Fruit fly (Drosophila melanogaster) whole organism, embryonic: ENCODE results near the gene Alp5.
A peak's percentile ranks its signal among the peaks of the same experiment; 100 is the strongest.

Experiments used
- Atf3 ChIP-seq: fragments of 200-800 bp; sonication (Bioruptor generic); optimal IDR thresholded peaks from 3 replicates; lab custom pipeline; 2016; ENCODE audit warnings: missing biosample characterization, missing genetic modification characterization
- B-H1 ChIP-seq: fragments of 200-800 bp; sonication (Bioruptor generic); IDR thresholded peaks from 3 replicates; pipeline ENCODE4 v1.3.6; 2022; ENCODE audit warnings: missing biosample characterization, missing genetic modification characterization
- CG10959 ChIP-seq: fragments of 200-800 bp; sonication (Bioruptor generic); IDR thresholded peaks from 2 replicates; pipeline ENCODE4 v1.3.6; 2022; ENCODE audit warnings: missing biosample characterization, missing genetic modification characterization
- CG1233 ChIP-seq: fragments of 200-800 bp; sonication (Bioruptor generic); optimal IDR thresholded peaks from 4 replicates; lab custom pipeline; 2018; ENCODE audit warnings: missing biosample characterization, mild to moderate bottlenecking, missing genetic modification characterization
- CG13424 ChIP-seq: fragments of 200-800 bp; sonication (Bioruptor generic); optimal IDR thresholded peaks from 2 replicates; lab custom pipeline; 2019; ENCODE audit warnings: missing biosample characterization, mild to moderate bottlenecking, missing genetic modification characterization, moderate library complexity
- CG13894 ChIP-seq: fragments of 200-800 bp; sonication (Bioruptor generic); optimal IDR thresholded peaks from 3 replicates; lab custom pipeline; 2018; ENCODE audit warnings: missing biosample characterization, mild to moderate bottlenecking, missing genetic modification characterization, moderate library complexity
- CG14014 ChIP-seq: fragments of 200-800 bp; sonication (Bioruptor generic); IDR thresholded peaks from 2 replicates; pipeline ENCODE4 v1.3.6; 2022; ENCODE audit warnings: missing biosample characterization, missing genetic modification characterization
- CG16813 ChIP-seq: fragments of 200-800 bp; sonication (Bioruptor generic); IDR thresholded peaks from 3 replicates; pipeline ENCODE4 v1.3.6; 2022; ENCODE audit warnings: missing biosample characterization, missing genetic modification characterization; ENCODE audit not compliant: partially characterized antibody
- CG17612 ChIP-seq: fragments of 200-800 bp; sonication (Bioruptor generic); IDR thresholded peaks from 2 replicates; pipeline ENCODE4 v1.3.6; 2022; ENCODE audit warnings: missing biosample characterization, missing genetic modification characterization
- CG30431 ChIP-seq: fragments of 200-800 bp; sonication (Bioruptor generic); optimal IDR thresholded peaks from 2 replicates; lab custom pipeline; 2017; ENCODE audit warnings: missing biosample characterization, missing genetic modification characterization
- CG3281 ChIP-seq: fragments of 200-800 bp; sonication (Bioruptor generic); optimal IDR thresholded peaks from 3 replicates; lab custom pipeline; 2017; ENCODE audit warnings: missing biosample characterization, mild to moderate bottlenecking, missing genetic modification characterization
- CG5180 ChIP-seq: fragments of 200-800 bp; sonication (Bioruptor generic); optimal IDR thresholded peaks from 3 replicates; lab custom pipeline; 2017; ENCODE audit warnings: missing biosample characterization, missing genetic modification characterization, mild to moderate bottlenecking, moderate library complexity, missing genetic modification reagents
- CG6791 ChIP-seq: fragments of 200-800 bp; sonication (Bioruptor generic); IDR thresholded peaks from 3 replicates; pipeline ENCODE4 v1.3.6; 2022; ENCODE audit warnings: missing biosample characterization, missing genetic modification characterization; ENCODE audit not compliant: partially characterized antibody
- CG6813 ChIP-seq: fragments of 200-800 bp; sonication (Bioruptor generic); optimal IDR thresholded peaks from 2 replicates; lab custom pipeline; 2017; ENCODE audit warnings: missing biosample characterization, missing genetic modification characterization, mild to moderate bottlenecking, moderate library complexity, missing genetic modification reagents
- CG7928 ChIP-seq: fragments of 200-800 bp; sonication (Bioruptor generic); optimal IDR thresholded peaks from 2 replicates; lab custom pipeline; 2017; ENCODE audit warnings: missing biosample characterization, mild to moderate bottlenecking, missing genetic modification characterization
- CG9797 ChIP-seq: fragments of 200-800 bp; sonication (Bioruptor generic); optimal IDR thresholded peaks from 3 replicates; lab custom pipeline; 2018; ENCODE audit warnings: missing biosample characterization, mild to moderate bottlenecking, missing genetic modification characterization
- CTCF ChIP-seq: fragments of 200-800 bp; sonication (Bioruptor generic); optimal IDR thresholded peaks from 2 replicates; lab custom pipeline; 2017; ENCODE audit warnings: missing biosample characterization, mild to moderate bottlenecking, missing genetic modification characterization, moderate library complexity
- Camta ChIP-seq: fragments of 200-800 bp; sonication (Bioruptor generic); optimal IDR thresholded peaks from 2 replicates; lab custom pipeline; 2016; ENCODE audit warnings: missing biosample characterization, missing genetic modification characterization
- CkIIα-i1 ChIP-seq: fragments of 200-800 bp; sonication (Bioruptor generic); IDR thresholded peaks from 2 replicates; pipeline ENCODE4 v1.3.6; 2022; ENCODE audit warnings: missing biosample characterization, missing genetic modification characterization
- Drgx ChIP-seq: fragments of 200-800 bp; sonication (Bioruptor generic); IDR thresholded peaks from 2 replicates; pipeline ENCODE4 v1.3.6; 2022; ENCODE audit warnings: missing biosample characterization, missing genetic modification characterization
- ERR ChIP-seq: fragments of 200-800 bp; sonication (Bioruptor generic); optimal IDR thresholded peaks from 2 replicates; lab custom pipeline; 2016; ENCODE audit warnings: missing biosample characterization, missing genetic modification characterization
- Elba2 ChIP-seq: fragments of 200-800 bp; sonication (Bioruptor generic); optimal IDR thresholded peaks from 3 replicates; lab custom pipeline; 2016; ENCODE audit warnings: missing biosample characterization, missing genetic modification characterization
- GATAe ChIP-seq: fragments of 200-800 bp; sonication (Bioruptor generic); conservative IDR thresholded peaks from 2 replicates; pipeline ENCODE4 v1.3.6; 2022; ENCODE audit warnings: missing biosample characterization, missing genetic modification characterization
- Gug ChIP-seq: fragments of 200-800 bp; sonication (Bioruptor generic); IDR thresholded peaks from 4 replicates; pipeline ENCODE4 v1.3.6; 2022; ENCODE audit warnings: missing biosample characterization, missing genetic modification characterization
- Hand ChIP-seq: fragments of 200-800 bp; sonication (Bioruptor generic); optimal IDR thresholded peaks from 2 replicates; lab custom pipeline; 2017; ENCODE audit warnings: mild to moderate bottlenecking, missing biosample characterization, missing genetic modification reagents, missing genetic modification characterization
- Hey ChIP-seq: fragments of 200-800 bp; sonication (Bioruptor generic); optimal IDR thresholded peaks from 3 replicates; lab custom pipeline; 2018; ENCODE audit warnings: missing biosample characterization, mild to moderate bottlenecking, missing genetic modification characterization
- Lhr ChIP-seq: fragments of 200-800 bp; sonication (Bioruptor generic); optimal IDR thresholded peaks from 3 replicates; lab custom pipeline; 2017; ENCODE audit warnings: mild to moderate bottlenecking, missing biosample characterization, missing genetic modification reagents, missing genetic modification characterization
- Meics ChIP-seq: fragments of 200-800 bp; sonication (Bioruptor generic); optimal IDR thresholded peaks from 2 replicates; lab custom pipeline; 2017; ENCODE audit warnings: missing biosample characterization, mild to moderate bottlenecking, missing genetic modification characterization
- Mes4 ChIP-seq: fragments of 200-800 bp; sonication (Bioruptor generic); optimal IDR thresholded peaks from 2 replicates; lab custom pipeline; 2016; ENCODE audit warnings: missing biosample characterization, missing genetic modification characterization
- Nf-YA ChIP-seq: fragments of 200-800 bp; sonication (Bioruptor generic); IDR thresholded peaks from 2 replicates; pipeline ENCODE4 v1.3.6; 2022; ENCODE audit warnings: missing biosample characterization, missing genetic modification characterization
- Poxn ChIP-seq: fragments of 200-800 bp; sonication (Bioruptor generic); IDR thresholded peaks from 2 replicates; pipeline ENCODE4 v1.3.6; 2022; ENCODE audit warnings: missing biosample characterization, missing genetic modification characterization
- Rfx ChIP-seq: fragments of 200-800 bp; sonication (Bioruptor generic); IDR thresholded peaks from 2 replicates; pipeline ENCODE4 v1.3.6; 2022; ENCODE audit warnings: missing biosample characterization, missing genetic modification characterization
- abd-A ChIP-seq: fragments of 200-800 bp; sonication (Bioruptor generic); optimal IDR thresholded peaks from 3 replicates; lab custom pipeline; 2019; ENCODE audit warnings: missing biosample characterization, mild to moderate bottlenecking, missing genetic modification characterization, moderate library complexity
- ase ChIP-seq: fragments of 200-800 bp; sonication (Bioruptor generic); IDR thresholded peaks from 3 replicates; pipeline ENCODE4 v1.3.6; 2022; ENCODE audit warnings: missing biosample characterization, missing genetic modification characterization
- ato ChIP-seq: fragments of 200-800 bp; sonication (Bioruptor generic); IDR thresholded peaks from 2 replicates; pipeline ENCODE4 v1.3.6; 2022; ENCODE audit warnings: missing biosample characterization, missing genetic modification characterization; ENCODE audit not compliant: partially characterized antibody
- bab2 ChIP-seq: fragments of 200-800 bp; sonication (Bioruptor generic); optimal IDR thresholded peaks from 2 replicates; lab custom pipeline; 2016; ENCODE audit warnings: missing biosample characterization, missing genetic modification characterization
- bsh ChIP-seq, 2 experiments: fragments of 200-800 bp; sonication (Bioruptor generic); optimal IDR thresholded peaks; 2 replicates each; lab custom pipeline; 2017 to 2018; ENCODE audit warnings: mild to moderate bottlenecking in 2 of 2, missing biosample characterization in 2 of 2, missing genetic modification characterization in 2 of 2, moderate library complexity in 1 of 2
- cwo ChIP-seq: fragments of 200-800 bp; sonication (Bioruptor generic); optimal IDR thresholded peaks from 3 replicates; lab custom pipeline; 2017; ENCODE audit warnings: missing biosample characterization, missing genetic modification characterization, mild to moderate bottlenecking, moderate library complexity, missing genetic modification reagents
- exex ChIP-seq: fragments of 200-800 bp; sonication (Bioruptor generic); optimal IDR thresholded peaks from 4 replicates; lab custom pipeline; 2018; ENCODE audit warnings: missing biosample characterization, mild to moderate bottlenecking, missing genetic modification characterization, moderate library complexity
- ftz-f1 ChIP-seq: fragments of 200-800 bp; sonication (Bioruptor generic); optimal IDR thresholded peaks from 2 replicates; lab custom pipeline; 2016; ENCODE audit warnings: missing biosample characterization, missing genetic modification characterization
- grn ChIP-seq: fragments of 200-800 bp; sonication (Bioruptor generic); optimal IDR thresholded peaks from 3 replicates; lab custom pipeline; 2017; ENCODE audit warnings: missing biosample characterization, missing genetic modification characterization
- gro ChIP-seq: fragments of 200-800 bp; sonication (Bioruptor generic); optimal IDR thresholded peaks from 2 replicates; lab custom pipeline; 2016; ENCODE audit warnings: missing biosample characterization, missing genetic modification characterization
- lab ChIP-seq: fragments of 200-800 bp; sonication (Bioruptor generic); optimal IDR thresholded peaks from 3 replicates; lab custom pipeline; 2017; ENCODE audit warnings: missing biosample characterization, missing genetic modification characterization, mild to moderate bottlenecking, moderate library complexity, missing genetic modification reagents
- lov ChIP-seq, 2 experiments: fragments of 200-800 bp in 1 of 2; fragments of >200 bp in 1 of 2; sonication (Bioruptor generic) in 1 of 2; IDR thresholded peaks in 1 of 2; optimal IDR thresholded peaks in 1 of 2; 2 replicates in 1 of 2; 3 replicates in 1 of 2; pipeline versions ENCODE4 v1.3.6 to Lab custom; 2017 to 2022; ENCODE audit warnings: missing biosample characterization in 1 of 2, missing genetic modification characterization in 1 of 2
- mirr ChIP-seq: fragments of 200-800 bp; sonication (Bioruptor generic); optimal IDR thresholded peaks from 3 replicates; lab custom pipeline; 2018; ENCODE audit warnings: missing biosample characterization, mild to moderate bottlenecking, missing genetic modification characterization
- otp ChIP-seq: fragments of 200-800 bp; sonication (Bioruptor generic); IDR thresholded peaks from 3 replicates; pipeline ENCODE4, ENCODE4 v1.3.6; 2022; ENCODE audit warnings: missing biosample characterization, missing genetic modification characterization
- rib ChIP-seq: fragments of 200-800 bp; sonication (Bioruptor generic); IDR thresholded peaks from 2 replicates; pipeline ENCODE4 v1.3.6; 2022; ENCODE audit warnings: missing biosample characterization, missing genetic modification characterization
- sens ChIP-seq: fragments of 200-800 bp; sonication (Bioruptor generic); peaks from one replicate; lab custom pipeline; 2016; ENCODE audit warnings: missing biosample characterization, missing genetic modification characterization
- sqz ChIP-seq: fragments of 200-800 bp; sonication (Bioruptor generic); optimal IDR thresholded peaks from 3 replicates; lab custom pipeline; 2018; ENCODE audit warnings: missing biosample characterization, mild to moderate bottlenecking, missing genetic modification characterization
- sug ChIP-seq: fragments of 200-800 bp; optimal IDR thresholded peaks from 2 replicates; lab custom pipeline; 2019; ENCODE audit warnings: missing biosample characterization, mild to moderate bottlenecking, missing genetic modification characterization, moderate library complexity
- zen2 ChIP-seq: fragments of 200-800 bp; sonication (Bioruptor generic); IDR thresholded peaks from 3 replicates; pipeline ENCODE4 v1.3.6; 2022; ENCODE audit warnings: missing biosample characterization, missing genetic modification characterization; ENCODE audit not compliant: partially characterized antibody

The Alp5 gene

dm6 chr3R:20985592-20985991 is 21.2 kb downstream of the Alp5 start (continued):
- TF ChIP-seq CG30431: no peak
- peak; percentile 88 for TF ChIP-seq sug
- no peak for TF ChIP-seq CG3281 (GFP tag; lab: Kevin White, UChicago)
- 0 out of 2 replicates have a peak, but pooled peaks have one; percentile 17 for TF ChIP-seq rib
- TF ChIP-seq lov (optimal IDR thresholded peaks at IDR 0.05; lab: Kevin White, UChicago): no peak
- no peak for TF ChIP-seq lov (GFP tag; IDR thresholded peaks at IDR 0.05; lab: Robert Waterston, UW)
- TF ChIP-seq Gug: no peak
- no peak for TF ChIP-seq Lhr (GFP tag; lab: Kevin White, UChicago)
- TF ChIP-seq Poxn (GFP tag; lab: Robert Waterston, UW): no peak
- TF ChIP-seq Meics (GFP tag; lab: Kevin White, UChicago): no peak
- peak; percentile 96 for TF ChIP-seq mirr
- TF ChIP-seq CkIIα-i1 (GFP tag; lab: Robert Waterston, UW): no peak
- peak; percentile 13 for TF ChIP-seq Hey
- no peak for TF ChIP-seq Rfx (GFP tag; lab: Robert Waterston, UW)
- TF ChIP-seq CG14014 (GFP tag; lab: Robert Waterston, UW): no peak
- TF ChIP-seq Atf3 (GFP tag; lab: Kevin White, UChicago): no peak
- no peak for TF ChIP-seq ERR (GFP tag; lab: Kevin White, UChicago)
- TF ChIP-seq Elba2 (GFP tag; lab: Kevin White, UChicago): no peak
- no peak for TF ChIP-seq CG17612 (GFP tag; lab: Robert Waterston, UW)
- TF ChIP-seq Nf-YA (GFP tag; lab: Robert Waterston, UW): no peak
- TF ChIP-seq CG10959: no peak
- peak; percentile 45 for TF ChIP-seq gro (GFP tag; lab: Kevin White, UChicago)
- peak; percentile 2 for TF ChIP-seq lab
- no peak for TF ChIP-seq bab2
- peak; percentile 71 for TF ChIP-seq GATAe
- TF ChIP-seq zen2: no peak
- TF ChIP-seq CG13424 (tag; lab: Kevin White, UChicago): no peak
- no peak for TF ChIP-seq sqz (GFP tag; lab: Kevin White, UChicago)
- TF ChIP-seq ftz-f1 (GFP tag; lab: Kevin White, UChicago): no peak
- TF ChIP-seq bsh (GFP tag; optimal IDR thresholded peaks at IDR 0.05; lab: Kevin White, UChicago): no peak
- TF ChIP-seq exex (tag; lab: Kevin White, UChicago): peak; percentile 97
- TF ChIP-seq Mes4 (GFP tag; lab: Kevin White, UChicago): no peak
- TF ChIP-seq cwo: peak; percentile 28
- TF ChIP-seq grn: peak; percentile 99

- no peak for TF ChIP-seq CG5180 (GFP tag; lab: Kevin White, UChicago)
- TF ChIP-seq ase: no peak
- TF ChIP-seq abd-A (tag; lab: Kevin White, UChicago): peak; percentile 82
- peak; percentile 97 for TF ChIP-seq CG13894
- TF ChIP-seq mirr: peak; percentile 1
These were observed 21.9 kb downstream of the Alp5 start for dm6 chr3R:20984902-20985301.

- TF ChIP-seq CG9797 (GFP tag; lab: Kevin White, UChicago): no peak
- no peak for TF ChIP-seq Hand (GFP tag; lab: Kevin White, UChicago)
- 0 out of 3 replicates have a peak, but pooled peaks have one; percentile 7 for TF ChIP-seq CG6791
- TF ChIP-seq CTCF: peak; percentile 90
- no peak for TF ChIP-seq CG6813
- TF ChIP-seq Camta (GFP tag; lab: Kevin White, UChicago): no peak
- 0 out of 2 replicates have a peak, but pooled peaks have one; percentile 17 for TF ChIP-seq Nf-YA (GFP tag; lab: Robert Waterston, UW)
- 0 out of 3 replicates have a peak, but pooled peaks have one; percentile 16 for TF ChIP-seq otp (GFP tag; lab: Robert Waterston, UW)
- no peak for TF ChIP-seq CG7928 (GFP tag; lab: Kevin White, UChicago)
- TF ChIP-seq B-H1 (GFP tag; lab: Robert Waterston, UW): no peak
- no peak for TF ChIP-seq CG1233 (GFP tag; lab: Kevin White, UChicago)
- no peak for TF ChIP-seq CG16813 (GFP tag; lab: Robert Waterston, UW)
- TF ChIP-seq sens (GFP tag; lab: Kevin White, UChicago): peak; percentile 1
- no peak for TF ChIP-seq Drgx (GFP tag; lab: Robert Waterston, UW)
- TF ChIP-seq CG13424 (tag; lab: Kevin White, UChicago): no peak
- no peak for TF ChIP-seq ato (GFP tag; lab: Robert Waterston, UW)
These were observed 22.7 kb downstream of the Alp5 start for dm6 chr3R:20984087-20984486.
